Worm (Caenorhabditis elegans) whole organism, L1 larva: Measurements from ENCODE around the gene pezo-1.

ENCODE experiments used
- F16B12.6 ChIP-seq: fragments of 150-350 bp; optimal IDR thresholded peaks from 2 replicates; lab custom pipeline; 2014; ENCODE audit warnings: missing biosample characterization, missing genetic modification characterization
- aly-2 ChIP-seq: fragments of 150-350 bp; optimal IDR thresholded peaks from 2 replicates; lab custom pipeline; 2014; ENCODE audit warnings: missing biosample characterization, missing genetic modification characterization
- ceh-63 ChIP-seq: fragments of 200-800 bp; sonication (Bioruptor generic); optimal IDR thresholded peaks from 2 replicates; lab custom pipeline; 2018; ENCODE audit warnings: mild to moderate bottlenecking, missing genetic modification characterization, missing compliant biosample characterization
- ceh-82 ChIP-seq, 3 experiments: fragments of 150-350 bp in 1 of 3; sonication (generic microtip) in 2 of 3; optimal IDR thresholded peaks; 2 replicates each; lab custom pipeline; 2014 to 2017; ENCODE audit warnings: missing biosample characterization in 3 of 3, missing genetic modification characterization in 3 of 3
- ceh-88 ChIP-seq: fragments of 200-800 bp; sonication (Bioruptor generic); IDR thresholded peaks from 2 replicates; pipeline ENCODE4 v1.3.6; 2022; ENCODE audit warnings: missing genetic modification characterization, missing compliant biosample characterization
- ceh-90 ChIP-seq: sonication (generic microtip); optimal IDR thresholded peaks from 2 replicates; lab custom pipeline; 2016; ENCODE audit warnings: missing genetic modification characterization, missing compliant biosample characterization
- ces-1 ChIP-seq: fragments of 150-350 bp; optimal IDR thresholded peaks from 2 replicates; lab custom pipeline; 2014; ENCODE audit warnings: missing biosample characterization, missing genetic modification reagents, missing genetic modification characterization
- dpl-1 ChIP-seq, 3 experiments: fragments of 150-350 bp in 2 of 3; sonication (generic microtip) in 1 of 3; optimal IDR thresholded peaks; 2 replicates each; lab custom pipeline; 2014 to 2017; ENCODE audit warnings: missing biosample characterization in 3 of 3, missing genetic modification characterization in 3 of 3, missing genetic modification reagents in 3 of 3
- efl-1 ChIP-seq, 4 experiments: fragments of 150-350 bp; optimal IDR thresholded peaks in 3 of 4; peaks in 1 of 4; 1 replicate in 1 of 4; 2 replicates in 3 of 4; lab custom pipeline; 2014; ENCODE audit warnings: missing biosample characterization in 2 of 4, missing genetic modification characterization in 2 of 4, missing genetic modification reagents in 2 of 4
- efl-3 ChIP-seq: fragments of 200-800 bp; sonication (Bioruptor generic); optimal IDR thresholded peaks from 2 replicates; lab custom pipeline; 2018; ENCODE audit warnings: mild to moderate bottlenecking, missing genetic modification characterization, missing compliant biosample characterization
- fkh-10 ChIP-seq: sonication (generic microtip); optimal IDR thresholded peaks from 2 replicates; lab custom pipeline; 2017; ENCODE audit warnings: missing biosample characterization, missing genetic modification reagents, missing genetic modification characterization
- fkh-4 ChIP-seq: sonication (generic microtip); optimal IDR thresholded peaks from 2 replicates; lab custom pipeline; 2016; ENCODE audit warnings: missing compliant biosample characterization, missing genetic modification characterization, borderline replicate concordance
- fos-1 ChIP-seq: fragments of 150-350 bp; optimal IDR thresholded peaks from 2 replicates; lab custom pipeline; 2014; ENCODE audit warnings: missing biosample characterization, missing genetic modification characterization
- hlh-4 ChIP-seq: sonication (generic microtip); optimal IDR thresholded peaks from 2 replicates; lab custom pipeline; 2016; ENCODE audit warnings: mild to moderate bottlenecking, missing genetic modification characterization, missing compliant biosample characterization
- jun-1 ChIP-seq: fragments of 150-350 bp; optimal IDR thresholded peaks from 2 replicates; lab custom pipeline; 2014; ENCODE audit warnings: missing biosample characterization, missing genetic modification reagents, missing genetic modification characterization
- lin-13 ChIP-seq: fragments of 150-350 bp; optimal IDR thresholded peaks from 2 replicates; lab custom pipeline; 2014; ENCODE audit warnings: missing biosample characterization, missing genetic modification reagents, missing genetic modification characterization
- lin-14 ChIP-seq: fragments of 200-800 bp; sonication (Bioruptor generic); optimal IDR thresholded peaks from 2 replicates; lab custom pipeline; 2018; ENCODE audit warnings: mild to moderate bottlenecking, missing genetic modification characterization, moderate library complexity, missing compliant biosample characterization
- lin-39 ChIP-seq: fragments of 150-350 bp; optimal IDR thresholded peaks from 2 replicates; lab custom pipeline; 2014; ENCODE audit warnings: missing biosample characterization, missing genetic modification reagents, missing genetic modification characterization
- lir-3 ChIP-seq: sonication (generic microtip); optimal IDR thresholded peaks from 2 replicates; lab custom pipeline; 2016; ENCODE audit warnings: mild to moderate bottlenecking, missing genetic modification characterization, moderate library complexity, missing compliant biosample characterization; ENCODE audit not compliant: poor library complexity
- lsy-2 ChIP-seq, 2 experiments: fragments of 150-350 bp; optimal IDR thresholded peaks; 2 replicates each; lab custom pipeline; 2014; ENCODE audit warnings: missing biosample characterization in 2 of 2, missing genetic modification characterization in 2 of 2
- mab-9 ChIP-seq: fragments of 200-800 bp; sonication (Bioruptor generic); IDR thresholded peaks from 2 replicates; pipeline ENCODE4 v1.3.6; 2022; ENCODE audit warnings: missing genetic modification reagents, missing genetic modification characterization, missing compliant biosample characterization
- nhr-12 ChIP-seq: sonication (generic microtip); optimal IDR thresholded peaks from 2 replicates; lab custom pipeline; 2017; ENCODE audit warnings: missing biosample characterization, missing genetic modification characterization
- nhr-237 ChIP-seq: fragments of 150-350 bp; optimal IDR thresholded peaks from 2 replicates; lab custom pipeline; 2014; ENCODE audit warnings: missing biosample characterization, missing genetic modification characterization
- nhr-28 ChIP-seq: fragments of 150-350 bp; optimal IDR thresholded peaks from 2 replicates; lab custom pipeline; 2014; ENCODE audit warnings: missing biosample characterization, missing genetic modification characterization
- nhr-71 ChIP-seq: sonication (generic microtip); optimal IDR thresholded peaks from 2 replicates; lab custom pipeline; 2016; ENCODE audit warnings: mild to moderate bottlenecking, missing genetic modification characterization, moderate library complexity, missing compliant biosample characterization
- nhr-76 ChIP-seq: sonication (generic microtip); optimal IDR thresholded peaks from 2 replicates; lab custom pipeline; 2017; ENCODE audit warnings: missing biosample characterization, missing genetic modification characterization
- nhr-77 ChIP-seq: fragments of 150-350 bp; optimal IDR thresholded peaks from 2 replicates; lab custom pipeline; 2014; ENCODE audit warnings: missing biosample characterization, missing genetic modification characterization
- nhr-84 ChIP-seq: sonication (generic microtip); optimal IDR thresholded peaks from 2 replicates; lab custom pipeline; 2017; ENCODE audit warnings: missing biosample characterization, missing genetic modification characterization
- nhr-85 ChIP-seq: sonication (generic microtip); peaks from one replicate; lab custom pipeline; 2016; ENCODE audit warnings: missing genetic modification characterization, inconsistent platforms, missing compliant biosample characterization
- nhr-90 ChIP-seq: sonication (generic microtip); optimal IDR thresholded peaks from 2 replicates; lab custom pipeline; 2016; ENCODE audit warnings: mild to moderate bottlenecking, missing genetic modification characterization, missing compliant biosample characterization; ENCODE audit not compliant: poor library complexity
- pag-3 ChIP-seq: sonication (generic microtip); optimal IDR thresholded peaks from 2 replicates; lab custom pipeline; 2017; ENCODE audit warnings: missing genetic modification characterization, mild to moderate bottlenecking, missing compliant biosample characterization, antibody characterized with exemption, borderline replicate concordance; ENCODE audit not compliant: insufficient read depth
- pax-3 ChIP-seq: fragments of 200-800 bp; sonication (Bioruptor generic); optimal IDR thresholded peaks from 2 replicates; lab custom pipeline; 2018; ENCODE audit warnings: mild to moderate bottlenecking, missing genetic modification characterization, moderate library complexity, missing compliant biosample characterization
- pqm-1 ChIP-seq: sonication (generic microtip); optimal IDR thresholded peaks from 3 replicates; lab custom pipeline; 2017; ENCODE audit warnings: missing biosample characterization, missing genetic modification characterization
- skn-1 ChIP-seq: fragments of 150-350 bp; optimal IDR thresholded peaks from 2 replicates; lab custom pipeline; 2014; ENCODE audit warnings: missing biosample characterization, missing genetic modification characterization
- snpc-4 ChIP-seq: fragments of 150-350 bp; optimal IDR thresholded peaks from 2 replicates; lab custom pipeline; 2014; ENCODE audit warnings: missing biosample characterization, missing genetic modification characterization
- sox-4 ChIP-seq: sonication (generic microtip); optimal IDR thresholded peaks from 2 replicates; lab custom pipeline; 2016; ENCODE audit warnings: missing genetic modification characterization, missing compliant biosample characterization
- sptf-1 ChIP-seq: fragments of 150-350 bp; optimal IDR thresholded peaks from 2 replicates; lab custom pipeline; 2014; ENCODE audit warnings: missing biosample characterization, missing genetic modification characterization
- sup-37 ChIP-seq: fragments of 200-800 bp; sonication (Bioruptor generic); optimal IDR thresholded peaks from 2 replicates; lab custom pipeline; 2018; ENCODE audit warnings: mild to moderate bottlenecking, missing genetic modification characterization, missing compliant biosample characterization
- tbx-2 ChIP-seq: sonication (generic microtip); optimal IDR thresholded peaks from 2 replicates; lab custom pipeline; 2016; ENCODE audit warnings: missing genetic modification characterization, missing compliant biosample characterization
- unc-130 ChIP-seq: fragments of 150-350 bp; optimal IDR thresholded peaks from 2 replicates; lab custom pipeline; 2017; ENCODE audit warnings: missing biosample characterization, missing genetic modification characterization, inconsistent platforms
- unc-30 ChIP-seq: sonication (generic microtip); optimal IDR thresholded peaks from 2 replicates; lab custom pipeline; 2017; ENCODE audit warnings: missing biosample characterization, missing genetic modification characterization
- unc-86 ChIP-seq: sonication (generic microtip); optimal IDR thresholded peaks from 2 replicates; lab custom pipeline; 2016; ENCODE audit warnings: missing genetic modification characterization, missing compliant biosample characterization
- unc-98 ChIP-seq: fragments of 200-800 bp; sonication (Bioruptor generic); IDR thresholded peaks from 2 replicates; pipeline ENCODE4 v1.3.6; 2022; ENCODE audit warnings: missing genetic modification characterization, missing compliant biosample characterization
- vab-15 ChIP-seq: sonication (generic microtip); optimal IDR thresholded peaks from 2 replicates; lab custom pipeline; 2017; ENCODE audit warnings: missing genotype, mild to moderate bottlenecking, missing genetic modification characterization, missing compliant biosample characterization
- zag-1 ChIP-seq: fragments of 150-350 bp; optimal IDR thresholded peaks from 2 replicates; lab custom pipeline; 2014; ENCODE audit warnings: missing biosample characterization, missing genetic modification characterization
- zip-4 ChIP-seq: fragments of 200-800 bp; sonication (Bioruptor generic); optimal IDR thresholded peaks from 2 replicates; lab custom pipeline; 2018; ENCODE audit warnings: mild to moderate bottlenecking, missing genetic modification characterization, moderate library complexity, missing compliant biosample characterization

Gene pezo-1

DNA sequence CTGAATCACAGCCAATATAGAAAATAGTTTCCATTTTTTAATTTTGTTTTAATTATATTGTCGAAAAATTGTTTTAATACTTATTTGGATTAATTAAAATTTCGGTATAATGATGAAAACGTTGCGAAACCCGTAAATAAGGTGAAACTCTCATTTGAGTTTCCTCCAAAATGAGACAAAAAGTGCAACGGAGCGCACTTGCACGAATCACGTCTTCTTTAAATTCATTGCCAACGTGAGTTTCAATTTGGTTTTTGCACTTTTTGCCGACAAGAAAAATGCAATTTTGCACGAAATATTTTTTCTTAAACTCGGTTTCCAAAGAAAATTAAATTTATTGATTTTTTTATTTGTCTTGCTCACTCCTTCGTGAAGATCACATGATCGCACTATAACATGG, 19.7 kb upstream of the pezo-1 start, which contains the start of gene daf-15 (continued):
- peak in 1 of 2 experiments; percentile 83 for TF ChIP-seq lsy-2 (tag; optimal IDR thresholded peaks at IDR 0.05; lab: Kevin White, UChicago)
- TF ChIP-seq ceh-82 (tag; optimal IDR thresholded peaks at IDR 0.05; lab: Kevin White, UChicago): peak in 2 of 3 experiments; percentile 20 to 78
- TF ChIP-seq unc-30 (tag; lab: Kevin White, UChicago): no peak
- no peak for TF ChIP-seq unc-98 (GFP tag; lab: Robert Waterston, UW)
- TF ChIP-seq aly-2 (tag; lab: Kevin White, UChicago): peak; percentile 5
- TF ChIP-seq efl-1 (optimal IDR thresholded peaks at IDR 0.05; lab: Kevin White, UChicago): peak; percentile 83 to 97
- TF ChIP-seq efl-1 (GFP tag; optimal IDR thresholded peaks at IDR 0.05 in 1 of 2; lab: Kevin White, UChicago): peak; percentile 97 to 100
- TF ChIP-seq nhr-77 (tag; lab: Kevin White, UChicago): peak; percentile 13
- peak; percentile 41 for TF ChIP-seq unc-86 (tag; lab: Kevin White, UChicago)
- no peak for TF ChIP-seq ceh-90 (tag; lab: Kevin White, UChicago)
- TF ChIP-seq fkh-10: no peak
- no peak for TF ChIP-seq pax-3 (tag; lab: Kevin White, UChicago)
- TF ChIP-seq tbx-2: peak; percentile 59

DNA sequence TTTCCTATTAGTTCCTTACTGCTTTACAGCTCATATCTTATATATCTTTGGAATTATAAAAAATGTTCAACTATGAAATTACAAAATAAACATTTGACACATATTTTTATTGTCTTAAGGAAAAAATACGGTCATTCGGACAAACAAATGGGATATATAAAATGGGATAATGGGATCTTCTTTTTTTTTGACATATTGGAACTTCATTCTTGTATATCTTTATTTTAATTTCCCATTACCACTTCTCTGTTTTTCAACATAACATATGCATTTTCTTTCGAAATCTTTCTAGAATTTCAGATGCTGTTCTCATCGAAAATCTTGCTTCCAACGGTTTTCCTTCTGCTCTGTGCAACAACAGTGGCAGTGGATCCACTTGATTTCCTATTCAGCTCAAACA, 18.5 kb upstream of the pezo-1 start, which contains the start of gene C10C5.7:
TSS of gene C10C5.7 (plus strand) at position 301 of the 400 bp plus-strand sequence.
- TF ChIP-seq nhr-28 (tag; lab: Kevin White, UChicago) (no peak), dpl-1 (GFP tag; optimal IDR thresholded peaks at IDR 0.05; lab: Kevin White, UChicago) (no peak), unc-130 (tag; lab: Kevin White, UChicago) (no peak), fkh-4 (tag; lab: Kevin White, UChicago) (no peak), nhr-85 (no peak), sox-4 (tag; lab: Kevin White, UChicago) (no peak), nhr-237 (tag; lab: Kevin White, UChicago) (no peak), vab-15 (no peak), pqm-1 (tag; lab: Kevin White, UChicago) (no peak), mab-9 (no peak), snpc-4 (no peak), nhr-84 (tag; lab: Kevin White, UChicago) (no peak), ces-1 (GFP tag; lab: Kevin White, UChicago) (no peak), nhr-76 (tag; lab: Kevin White, UChicago) (no peak), pag-3 (no peak), zag-1 (tag; lab: Kevin White, UChicago) (no peak)

DNA sequence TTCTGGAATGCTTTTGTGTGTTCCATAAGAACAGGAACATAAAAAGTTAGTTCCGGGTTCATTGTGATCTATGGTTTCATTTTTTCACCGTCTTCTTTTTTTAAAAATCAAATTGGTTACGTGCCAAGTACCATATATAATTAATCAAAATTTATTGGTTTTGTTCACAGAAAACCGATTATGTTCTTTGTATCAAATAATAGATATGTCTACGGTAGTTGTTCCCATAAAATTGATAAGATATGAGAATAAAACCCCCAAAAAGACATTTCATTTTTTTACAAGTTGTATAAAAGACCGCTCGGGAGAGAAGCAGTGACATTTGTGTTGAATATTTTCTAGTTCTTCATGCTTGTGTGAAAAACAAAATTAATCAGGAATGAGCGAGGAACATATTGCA, 14.8 kb upstream of the pezo-1 start, which contains the start of gene C10C5.5:
TSS of gene C10C5.5 (plus strand) at position 301 of the 400 bp plus-strand sequence.
- TF ChIP-seq sptf-1 (tag; lab: Kevin White, UChicago) (no peak), skn-1 (tag; lab: Kevin White, UChicago) (no peak), nhr-12 (no peak), efl-3 (GFP tag; lab: Kevin White, UChicago) (no peak), lin-39 (tag; lab: Kevin White, UChicago) (no peak), nhr-90 (no peak)
- TF ChIP-seq, all 84 proteins: peak for 0

DNA sequence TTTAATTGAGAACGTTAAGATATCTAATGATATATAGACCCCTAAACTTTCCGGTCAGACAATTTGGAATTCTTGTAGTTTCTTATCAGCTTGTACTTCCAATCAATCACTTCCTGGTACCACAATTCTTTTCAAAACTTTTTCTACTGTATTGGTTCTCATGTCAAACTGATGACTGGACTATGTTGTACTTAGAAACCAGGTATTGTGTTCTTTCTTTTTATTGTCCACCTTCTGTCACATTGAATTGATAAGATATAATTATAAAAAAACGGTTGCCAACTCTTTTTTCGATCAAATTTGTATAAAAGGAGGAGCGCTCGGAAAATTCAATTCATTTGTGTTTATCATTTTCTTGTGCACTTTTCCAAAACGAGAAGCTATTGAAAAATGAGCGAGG, 12.0 kb upstream of the pezo-1 start, which contains the start of gene C10C5.4:
TSS of gene C10C5.4 (plus strand) at position 281 of the 400 bp plus-strand sequence.
- TF ChIP-seq hlh-4 (no peak), ceh-88 (GFP tag; lab: Robert Waterston, UW) (no peak), zip-4 (GFP tag; lab: Kevin White, UChicago) (no peak), lir-3 (tag; lab: Kevin White, UChicago) (no peak), jun-1 (tag; lab: Kevin White, UChicago) (no peak), lin-14 (GFP tag; lab: Kevin White, UChicago) (no peak), ceh-63 (GFP tag; lab: Kevin White, UChicago) (no peak), fos-1 (tag; lab: Kevin White, UChicago) (no peak), efl-1 (optimal IDR thresholded peaks at IDR 0.05; lab: Kevin White, UChicago) (no peak), efl-1 (GFP tag; optimal IDR thresholded peaks at IDR 0.05 in 1 of 2; lab: Kevin White, UChicago) (no peak), nhr-71 (tag; lab: Kevin White, UChicago) (no peak), lsy-2 (tag; optimal IDR thresholded peaks at IDR 0.05; lab: Kevin White, UChicago) (no peak), unc-86 (tag; lab: Kevin White, UChicago) (no peak), nhr-237 (tag; lab: Kevin White, UChicago) (no peak), sup-37 (no peak), F16B12.6 (no peak), lin-13 (GFP tag; lab: Kevin White, UChicago) (no peak), sox-4 (tag; lab: Kevin White, UChicago) (no peak)
